Worm (Caenorhabditis elegans): ENCODE results near the gene B0238.15.

The B0238.15 gene

DNA sequence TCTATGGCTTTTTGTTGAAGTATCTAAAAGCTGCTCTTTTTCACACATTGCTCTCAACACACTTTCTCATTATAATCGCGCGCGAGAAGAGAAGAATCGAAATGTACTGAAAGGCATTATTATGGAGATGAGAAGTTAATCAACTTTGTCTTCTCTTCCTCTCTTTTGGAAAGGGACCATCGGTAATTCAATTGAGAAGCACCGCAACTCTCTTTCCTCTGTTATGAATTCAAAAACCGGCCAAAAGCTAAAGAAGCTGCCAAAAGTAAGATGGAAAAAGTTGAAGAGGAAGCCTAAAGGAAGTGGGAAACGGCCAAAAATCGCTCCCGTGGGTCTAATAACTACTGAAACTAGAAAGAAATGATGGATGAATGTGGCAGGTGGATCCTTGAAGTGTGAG, 39.8 kb upstream of the B0238.15 start:
- TF ChIP-seq unc-42 (tag; optimal IDR thresholded peaks at IDR 0.05): peak; percentile 98
- TF ChIP-seq fkh-10 (GFP tag; optimal IDR thresholded peaks at IDR 0.05): peak; percentile 48
- no peak for TF ChIP-seq sdc-2 (tag; optimal IDR thresholded peaks at IDR 0.05)

DNA sequence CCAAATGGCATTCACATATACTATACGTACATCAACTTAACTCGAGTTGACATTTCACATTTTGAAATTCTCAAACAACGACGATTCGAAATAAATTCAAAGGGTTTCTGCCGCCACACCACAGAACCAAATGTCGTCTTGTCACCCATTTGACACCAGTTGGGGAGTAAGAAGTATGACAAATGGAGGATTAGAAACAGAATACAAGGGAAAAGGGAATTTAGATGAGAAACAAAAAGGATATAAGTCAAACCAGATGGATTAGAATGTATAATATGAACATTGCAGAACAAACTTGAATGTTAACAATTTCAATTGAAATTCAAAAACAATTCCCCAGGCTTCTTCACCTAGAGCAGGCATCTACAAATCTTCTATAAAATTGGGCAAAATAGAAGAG, 38.3 kb upstream of the B0238.15 start:
- no peak for TF ChIP-seq pag-3 (tag; optimal IDR thresholded peaks at IDR 0.05; ENCODE audit: borderline replicate concordance)
- peak; percentile 27 for TF ChIP-seq unc-55 (GFP tag; optimal IDR thresholded peaks at IDR 0.05)

DNA sequence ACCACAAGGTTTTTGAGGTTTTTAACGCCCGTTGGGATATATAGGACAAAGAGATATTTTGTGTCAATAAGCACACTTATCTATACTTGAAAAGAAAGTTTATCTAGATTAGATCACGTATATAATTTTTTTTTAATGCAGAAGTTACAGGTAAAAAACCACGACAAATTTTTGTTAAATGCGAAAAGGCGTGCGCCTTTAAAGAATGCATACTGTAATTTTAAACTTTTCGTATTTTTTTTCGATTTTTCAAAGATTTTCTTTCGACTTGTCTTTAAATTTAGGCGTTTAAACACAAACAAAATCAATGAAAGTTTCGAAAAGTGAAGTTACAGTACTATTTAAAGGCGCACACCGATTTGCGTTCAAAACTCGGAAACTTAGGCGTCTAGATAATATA, 36.4 kb upstream of the B0238.15 start:
- no peak for TF ChIP-seq C38D4.7 (GFP tag; optimal IDR thresholded peaks at IDR 0.05)

DNA sequence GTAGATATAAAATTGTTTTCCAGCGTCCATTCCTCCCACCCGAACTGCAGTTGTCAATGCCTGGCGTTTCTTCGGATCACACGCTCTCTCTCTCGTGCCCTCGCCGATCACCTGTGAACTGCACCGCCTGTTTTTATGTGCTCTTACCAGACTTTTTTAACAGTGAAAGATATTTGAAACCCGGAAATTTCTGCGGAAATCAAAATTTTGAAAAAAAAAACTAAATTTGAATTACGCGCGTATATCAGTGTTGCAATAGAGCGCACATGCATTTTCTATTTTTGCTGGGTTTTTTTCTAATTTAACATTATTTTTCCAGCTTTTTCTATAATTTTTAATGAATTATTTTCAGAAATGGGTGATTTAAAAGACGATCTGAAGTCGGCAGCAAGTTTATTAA, 35.9 kb upstream of the B0238.15 start, which contains the start of gene ttc-37:
Gene ttc-37, plus strand, starts transcription at position 349 of the 400 bp plus-strand sequence.
- TF ChIP-seq mec-3 (tag; optimal IDR thresholded peaks at IDR 0.05; ENCODE audit: borderline replicate concordance) (no peak), ceh-18 (tag; optimal IDR thresholded peaks at IDR 0.05) (peak; percentile 16)

DNA sequence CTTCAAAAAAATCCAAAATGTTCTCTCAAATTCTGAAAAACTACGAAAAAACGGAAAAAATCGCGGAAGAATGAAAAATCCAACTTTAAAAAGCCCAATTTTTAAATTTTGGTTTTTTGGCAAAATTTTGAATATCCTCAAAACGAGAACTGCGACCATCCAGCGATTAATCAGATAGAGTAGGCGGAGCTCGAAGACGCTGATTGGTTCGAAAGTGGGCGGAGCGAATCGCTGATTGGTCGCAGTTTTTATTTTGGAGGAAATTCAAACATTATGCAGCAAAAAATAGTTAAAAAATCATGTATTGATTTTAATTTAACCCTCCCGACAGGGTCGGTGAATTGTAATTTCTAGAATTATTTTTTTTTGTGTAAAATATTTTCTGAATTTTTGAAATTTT, 26.3 kb upstream of the B0238.15 start:
- TF ChIP-seq eyg-1 (tag; optimal IDR thresholded peaks at IDR 0.05) (no peak), ceh-34 (tag; optimal IDR thresholded peaks at IDR 0.05) (no peak), ceh-19 (GFP tag; optimal IDR thresholded peaks at IDR 0.05) (no peak), C08G9.2 (tag; optimal IDR thresholded peaks at IDR 0.05) (no peak), unc-3 (GFP tag; conservative IDR thresholded peaks at IDR 0.05) (no peak), unc-3 (tag; optimal IDR thresholded peaks at IDR 0.05) (no peak), nfya-1 (tag; optimal IDR thresholded peaks at IDR 0.05) (peak; percentile 92), ets-4 (tag; optimal IDR thresholded peaks at IDR 0.05) (no peak)

DNA sequence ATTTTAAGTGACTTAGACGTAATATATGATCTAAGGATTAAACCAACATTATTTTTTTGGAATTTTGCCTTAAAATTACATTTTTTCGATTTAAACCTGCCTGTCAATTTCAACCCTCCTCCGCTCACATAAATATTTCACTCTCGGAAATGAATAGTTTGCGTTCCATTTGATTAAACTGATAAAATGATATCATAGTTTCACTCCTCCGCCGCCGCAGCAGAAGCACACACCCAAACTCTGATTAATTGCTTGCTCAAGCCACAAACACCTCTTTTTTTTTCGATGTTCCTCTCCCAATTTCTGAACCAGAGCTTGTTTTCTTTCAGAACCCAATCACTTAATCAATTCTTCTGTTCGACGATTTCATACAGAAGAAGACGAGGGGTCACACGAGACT, 17.0 kb upstream of the B0238.15 start, which contains the start of gene Y49G5B.1:
Gene Y49G5B.1, plus strand, starts transcription at position 324 of the 400 bp plus-strand sequence.
- TF ChIP-seq elt-4 (tag; optimal IDR thresholded peaks at IDR 0.05) (no peak), dve-1 (tag; optimal IDR thresholded peaks at IDR 0.05) (no peak), T23F11.4 (GFP tag; optimal IDR thresholded peaks at IDR 0.05) (no peak), ceh-2 (tag; optimal IDR thresholded peaks at IDR 0.05) (no peak), fkh-10 (GFP tag; optimal IDR thresholded peaks at IDR 0.05) (no peak), hlh-13 (GFP tag; optimal IDR thresholded peaks at IDR 0.05) (no peak), C38D4.7 (GFP tag; optimal IDR thresholded peaks at IDR 0.05) (no peak), unc-42 (tag; optimal IDR thresholded peaks at IDR 0.05) (no peak), pha-2 (tag; optimal IDR thresholded peaks at IDR 0.05) (no peak)

DNA sequence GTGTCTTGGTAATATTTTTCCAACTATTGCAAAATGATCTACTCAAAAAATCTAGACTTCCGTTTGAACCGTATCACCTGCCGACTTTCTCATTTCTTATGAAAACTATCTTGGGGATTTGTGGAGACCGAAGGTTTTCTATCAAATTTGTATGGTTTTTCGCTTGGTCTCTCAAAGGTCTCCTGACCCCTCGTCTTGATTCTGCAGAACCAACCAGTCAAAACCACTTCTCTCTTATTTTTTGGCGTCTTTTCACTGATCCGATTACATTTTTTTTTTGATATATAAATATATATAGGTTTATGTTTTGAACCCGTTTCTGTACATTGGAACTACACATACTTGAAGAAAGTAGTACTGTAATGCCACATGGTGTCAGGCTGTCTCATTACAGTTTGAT, 14.3 kb upstream of the B0238.15 start:
- no peak for TF ChIP-seq unc-42 (tag; optimal IDR thresholded peaks at IDR 0.05)
- no peak for TF ChIP-seq pros-1 (tag; optimal IDR thresholded peaks at IDR 0.05)
- no peak for TF ChIP-seq lim-6 (tag; optimal IDR thresholded peaks at IDR 0.05)
- TF ChIP-seq ama-1 (optimal IDR thresholded peaks at IDR 0.05): no peak
- no peak for TF ChIP-seq ceh-18 (tag; optimal IDR thresholded peaks at IDR 0.05)
- no peak for TF ChIP-seq nhr-232 (tag; optimal IDR thresholded peaks at IDR 0.05)
- no peak for TF ChIP-seq ceh-45 (GFP tag; IDR thresholded peaks at IDR 0.05)
- no peak for TF ChIP-seq unc-3 (GFP tag; conservative IDR thresholded peaks at IDR 0.05)
- TF ChIP-seq unc-3 (tag; optimal IDR thresholded peaks at IDR 0.05): no peak
- TF ChIP-seq dmd-4 (tag; optimal IDR thresholded peaks at IDR 0.05; ENCODE audit: borderline replicate concordance): no peak
- TF ChIP-seq C38D4.7 (GFP tag; optimal IDR thresholded peaks at IDR 0.05): no peak
- no peak for TF ChIP-seq elt-4 (tag; optimal IDR thresholded peaks at IDR 0.05)
- no peak for TF ChIP-seq sox-2 (GFP tag; IDR thresholded peaks at IDR 0.05)
